Worm (Caenorhabditis elegans): ENCODE data around the gene grwd-1.

ce11 chrIII:5185620-5186019 is 32.4 kb downstream of the grwd-1 start, which contains the start of gene pup-2:
- no peak for TF ChIP-seq ztf-11 (tag; optimal IDR thresholded peaks at IDR 0.05)
- TF ChIP-seq elt-3 (tag; optimal IDR thresholded peaks at IDR 0.05) = no peak
- TF ChIP-seq fkh-10 (GFP tag; optimal IDR thresholded peaks at IDR 0.05) = no peak
- TF ChIP-seq ama-1 (optimal IDR thresholded peaks at IDR 0.05) = no peak
- TF ChIP-seq unc-62 (GFP tag; optimal IDR thresholded peaks at IDR 0.05) = no peak
- TF ChIP-seq jun-1 (tag; optimal IDR thresholded peaks at IDR 0.05) = no peak
- TF ChIP-seq snpc-4 (tag; optimal IDR thresholded peaks at IDR 0.05) = no peak
- TF ChIP-seq pha-4 (tag; optimal IDR thresholded peaks at IDR 0.05) = no peak
- no peak for TF ChIP-seq nhr-67 (tag; optimal IDR thresholded peaks at IDR 0.05)
- no peak for TF ChIP-seq egl-27 (tag; optimal IDR thresholded peaks at IDR 0.05)
- TF ChIP-seq nhr-25 (tag; optimal IDR thresholded peaks at IDR 0.05) = no peak
- TF ChIP-seq ztf-4 (tag; optimal IDR thresholded peaks at IDR 0.05) = no peak
